Worm (Caenorhabditis elegans): ENCODE results near the gene Y57G11C.20.
A peak's percentile ranks its signal among the peaks of the same experiment; 100 is the strongest.

ce11 chrIV:14822267-14822666, 20.9 kb upstream of the Y57G11C.20 start:
- TF ChIP-seq sptf-1 (tag; optimal IDR thresholded peaks at IDR 0.05) (no peak), nhr-11 (tag; optimal IDR thresholded peaks at IDR 0.05) (no peak), nhr-237 (tag; optimal IDR thresholded peaks at IDR 0.05) (no peak), nhr-90 (tag; optimal IDR thresholded peaks at IDR 0.05; ENCODE audit: poor library complexity) (peak; percentile 45), pqm-1 (tag; optimal IDR thresholded peaks at IDR 0.05) (no peak), nhr-47 (tag; optimal IDR thresholded peaks at IDR 0.05) (no peak), lin-35 (GFP tag; optimal IDR thresholded peaks at IDR 0.05) (no peak), lin-39 (tag; optimal IDR thresholded peaks at IDR 0.05) (no peak), snu-23 (GFP tag; optimal IDR thresholded peaks at IDR 0.05) (no peak)

All from whole organism, L1 larva.